Worm (Caenorhabditis elegans): Measurements from ENCODE around the gene srt-55.
A peak's percentile ranks its signal among the peaks of the same experiment; 100 is the strongest.

- TF ChIP-seq elt-2 (tag; optimal IDR thresholded peaks at IDR 0.05) (peak; percentile 78), pha-4 (tag; optimal IDR thresholded peaks at IDR 0.05) (peak; percentile 96)
These were observed 9.7 kb downstream of the srt-55 start for ce11 chrIII:10096525-10096972.
